Fruit fly (Drosophila melanogaster) whole organism, pupa: ENCODE results near the gene CG43799.

Source experiments
- CG10348 ChIP-seq: fragments of 200-800 bp; sonication (Bioruptor generic); IDR thresholded peaks from 2 replicates; pipeline ENCODE4 v1.3.6; 2022; ENCODE audit warnings: missing biosample characterization, missing genetic modification characterization
- CG12605 ChIP-seq: fragments of 200-800 bp; sonication (Bioruptor generic); IDR thresholded peaks from 2 replicates; pipeline ENCODE4 v1.3.6; 2022; ENCODE audit warnings: missing biosample characterization, missing genetic modification characterization
- CG13204 ChIP-seq: fragments of 200-800 bp; sonication (Bioruptor generic); optimal IDR thresholded peaks from 2 replicates; lab custom pipeline; 2018; ENCODE audit warnings: missing biosample characterization, mild to moderate bottlenecking, missing genetic modification characterization, moderate library complexity
- CG14655 ChIP-seq: fragments of 200-800 bp; sonication (Bioruptor generic); optimal IDR thresholded peaks from 3 replicates; lab custom pipeline; 2017; ENCODE audit warnings: mild to moderate bottlenecking, missing biosample characterization, missing genetic modification reagents, missing genetic modification characterization
- CG15710 ChIP-seq: fragments of 200-800 bp; sonication (Bioruptor generic); optimal IDR thresholded peaks from 2 replicates; lab custom pipeline; 2018; ENCODE audit warnings: missing biosample characterization, mild to moderate bottlenecking, missing genetic modification characterization, moderate library complexity
- CG17806 ChIP-seq: fragments of 200-800 bp; sonication (Bioruptor generic); optimal IDR thresholded peaks from 2 replicates; lab custom pipeline; 2018; ENCODE audit warnings: missing biosample characterization, mild to moderate bottlenecking, missing genetic modification characterization, moderate library complexity
- CG34367 ChIP-seq: fragments of 200-800 bp; sonication (Bioruptor generic); optimal IDR thresholded peaks from 2 replicates; lab custom pipeline; 2018; ENCODE audit warnings: missing biosample characterization, mild to moderate bottlenecking, missing genetic modification characterization
- CG8301 ChIP-seq: fragments of 200-800 bp; sonication (Bioruptor generic); optimal IDR thresholded peaks from 2 replicates; lab custom pipeline; 2018; ENCODE audit warnings: missing biosample characterization, mild to moderate bottlenecking, missing genetic modification characterization
- Ets98B ChIP-seq: fragments of 200-800 bp; sonication (Bioruptor generic); IDR thresholded peaks from 2 replicates; pipeline ENCODE4 v1.3.6; 2022; ENCODE audit warnings: missing biosample characterization, missing genetic modification characterization
- Pif1A ChIP-seq: fragments of 200-800 bp; sonication (Bioruptor generic); optimal IDR thresholded peaks from 3 replicates; lab custom pipeline; 2016; ENCODE audit warnings: missing biosample characterization, missing genetic modification characterization
- Snoo ChIP-seq: fragments of 200-800 bp; sonication (Bioruptor generic); optimal IDR thresholded peaks from 3 replicates; lab custom pipeline; 2017; ENCODE audit warnings: missing biosample characterization, mild to moderate bottlenecking, missing genetic modification characterization, inconsistent platforms
- rn ChIP-seq: fragments of 200-800 bp; sonication (Bioruptor generic); IDR thresholded peaks from 2 replicates; pipeline ENCODE4 v1.3.6; 2022; ENCODE audit warnings: missing biosample characterization, missing genetic modification characterization

DNA sequence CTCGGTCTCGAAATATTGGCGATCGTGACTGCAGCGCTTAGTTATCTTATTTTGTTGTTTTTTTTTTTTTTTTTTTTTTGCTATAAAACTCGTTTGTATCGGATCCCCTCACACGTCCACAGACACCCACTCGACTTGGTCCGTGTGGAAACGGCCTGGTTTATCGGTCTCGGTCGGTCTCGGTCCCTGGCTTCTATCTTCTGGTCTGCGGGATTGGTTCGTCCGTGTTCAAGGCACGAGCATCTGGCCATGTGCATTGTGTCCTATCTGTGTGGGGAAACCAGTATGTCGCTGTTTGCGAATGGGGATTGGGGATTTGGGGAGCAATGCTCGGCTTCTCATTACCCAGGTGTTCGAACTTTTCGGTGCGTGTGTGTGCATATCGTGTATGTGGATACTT, 37.9 kb upstream of the CG43799 start, which contains the start of gene CG4496:
- TF ChIP-seq CG17806 (no peak), CG34367 (tag; lab: Kevin White, UChicago) (peak; percentile 46), Snoo (tag; lab: Kevin White, UChicago) (peak; percentile 13), CG15710 (tag; lab: Kevin White, UChicago) (peak; percentile 54), CG12605 (GFP tag; lab: Robert Waterston, UW) (no peak), CG8301 (tag; lab: Kevin White, UChicago) (no peak), CG10348 (no peak), CG14655 (peak; percentile 33), Ets98B (GFP tag; lab: Robert Waterston, UW) (peak; percentile 33; the same call in 1 of the 2 replicates), Pif1A (GFP tag; lab: Kevin White, UChicago) (peak; percentile 44), CG13204 (GFP tag; lab: Kevin White, UChicago) (peak; percentile 70), rn (GFP tag; lab: Robert Waterston, UW) (no peak)
